Fruit fly (Drosophila melanogaster) whole organism, adult: ENCODE measurements around the gene Dtd.

Experiments used
- CG11617 ChIP-seq: fragments of 200-800 bp; sonication (Bioruptor generic); optimal IDR thresholded peaks from 2 replicates; lab custom pipeline; 2017; ENCODE audit warnings: mild to moderate bottlenecking, missing biosample characterization, missing genetic modification reagents, missing genetic modification characterization
- CG12768 ChIP-seq: fragments of 200-800 bp; sonication (Bioruptor generic); optimal IDR thresholded peaks from 2 replicates; lab custom pipeline; 2017; ENCODE audit warnings: missing biosample characterization, missing genetic modification characterization, mild to moderate bottlenecking, moderate library complexity, missing genetic modification reagents
- CG33017 ChIP-seq: fragments of 200-800 bp; sonication (Bioruptor generic); optimal IDR thresholded peaks from 2 replicates; lab custom pipeline; 2018; ENCODE audit warnings: missing biosample characterization, mild to moderate bottlenecking, missing genetic modification characterization, moderate library complexity
- CG7045 ChIP-seq: fragments of 200-800 bp; sonication (Bioruptor generic); optimal IDR thresholded peaks from 2 replicates; lab custom pipeline; 2017; ENCODE audit warnings: missing biosample characterization, mild to moderate bottlenecking, missing genetic modification characterization
- Clk ChIP-seq: fragments of 200-800 bp; sonication (Bioruptor generic); optimal IDR thresholded peaks from 2 replicates; lab custom pipeline; 2017; ENCODE audit warnings: missing biosample characterization, missing genetic modification characterization

DNA sequence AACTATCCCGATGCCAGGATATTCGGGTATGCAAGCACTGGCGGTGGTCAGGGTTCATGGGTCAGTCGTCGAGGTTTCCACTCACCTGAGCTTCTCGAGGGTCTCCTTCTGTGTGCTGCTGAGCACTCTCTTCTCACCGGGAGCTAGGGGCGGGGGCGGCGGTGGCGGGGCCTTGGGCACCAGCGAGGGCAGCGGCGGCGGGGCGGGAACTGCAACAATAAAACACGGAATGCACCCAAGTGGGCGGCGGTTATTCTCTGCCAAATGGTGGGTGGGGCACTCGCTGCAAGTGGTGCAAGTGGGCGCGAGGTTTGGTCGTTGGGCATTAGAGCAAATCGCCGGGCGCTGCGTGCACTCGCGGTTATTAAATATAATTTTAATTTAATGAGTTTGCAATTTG lies 11.2 kb downstream of the Dtd start:
- no peak for TF ChIP-seq Clk
- TF ChIP-seq CG12768 (GFP tag; lab: Kevin White, UChicago): no peak
- TF ChIP-seq CG11617 (GFP tag; lab: Kevin White, UChicago): no peak
- TF ChIP-seq CG7045 (GFP tag; lab: Kevin White, UChicago): no peak
- TF ChIP-seq CG33017: no peak
